Fruit fly (Drosophila melanogaster): ENCODE measurements around the gene jp.

jp gene

DNA sequence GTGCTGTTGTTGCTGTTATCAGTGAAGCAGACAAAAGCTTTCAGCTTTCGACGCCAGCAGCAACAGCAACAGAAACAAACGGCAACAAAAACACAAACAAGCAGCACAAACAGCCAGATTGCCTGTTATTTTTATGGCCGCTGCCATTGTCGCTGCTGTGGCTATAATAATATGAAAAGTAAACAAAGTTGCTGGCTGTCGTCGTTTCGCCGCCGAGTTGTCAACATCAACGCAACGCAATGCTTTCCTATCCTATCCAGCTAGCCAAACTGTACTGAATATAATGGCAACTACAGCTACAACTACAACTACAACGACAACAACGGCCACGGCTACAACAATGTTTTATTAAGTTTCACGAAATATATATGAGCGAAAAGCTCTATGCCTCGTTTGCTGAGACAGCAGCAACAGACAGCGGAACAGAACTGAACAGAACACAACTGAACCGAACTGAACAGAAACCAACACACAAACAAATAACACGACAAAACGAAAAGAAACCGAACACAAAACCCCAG is 4.2 kb upstream of the jp start (continued):
- no peak for TF ChIP-seq ERR (GFP tag; optimal IDR thresholded peaks at IDR 0.05)
- TF ChIP-seq jigr1 (GFP tag; IDR thresholded peaks at IDR 0.05) = no peak
- no peak for TF ChIP-seq CG12744 (GFP tag; optimal IDR thresholded peaks at IDR 0.05)
- no peak for TF ChIP-seq CG15479 (GFP tag; optimal IDR thresholded peaks at IDR 0.05)
- TF ChIP-seq Mes4 (GFP tag; optimal IDR thresholded peaks at IDR 0.05) = peak; percentile 17
- no peak for TF ChIP-seq CG1602 (GFP tag; optimal IDR thresholded peaks at IDR 0.05)
- no peak for TF ChIP-seq en (GFP tag; optimal IDR thresholded peaks at IDR 0.05)
- TF ChIP-seq CG17802 (tag; optimal IDR thresholded peaks at IDR 0.05) = no peak
- peak; percentile 39 for TF ChIP-seq gcm (GFP tag; optimal IDR thresholded peaks at IDR 0.05)
- TF ChIP-seq Adf1 (GFP tag; IDR thresholded peaks at IDR 0.05) = no peak; the same call in none of the 2 replicates
- TF ChIP-seq CG15601 (tag; optimal IDR thresholded peaks at IDR 0.05) = peak; percentile 17
- no peak for TF ChIP-seq stwl (tag; optimal IDR thresholded peaks at IDR 0.05)
- no peak for TF ChIP-seq psq (GFP tag; optimal IDR thresholded peaks at IDR 0.05)
- no peak for TF ChIP-seq CG2875 (GFP tag; optimal IDR thresholded peaks at IDR 0.05)
- TF ChIP-seq kni (GFP tag; optimal IDR thresholded peaks at IDR 0.05) = peak; percentile 50
- TF ChIP-seq tgo (GFP tag; IDR thresholded peaks at IDR 0.05) = no peak
- no peak for TF ChIP-seq Optix (GFP tag; IDR thresholded peaks at IDR 0.05)
- TF ChIP-seq CG11723 (GFP tag; optimal IDR thresholded peaks at IDR 0.05) = peak; percentile 34
- peak; percentile 12 for TF ChIP-seq sqz (GFP tag; optimal IDR thresholded peaks at IDR 0.05)
- peak; percentile 25 for TF ChIP-seq CG13424 (tag; optimal IDR thresholded peaks at IDR 0.05)
- TF ChIP-seq CG10209 (GFP tag; optimal IDR thresholded peaks at IDR 0.05) = peak; percentile 12
- no peak for TF ChIP-seq Hr39 (optimal IDR thresholded peaks at IDR 0.05)
- no peak for TF ChIP-seq CG14667 (GFP tag; IDR thresholded peaks at IDR 0.05)
- TF ChIP-seq Doc2 (GFP tag; IDR thresholded peaks at IDR 0.05) = no peak
- TF ChIP-seq CG1832 (GFP tag; optimal IDR thresholded peaks at IDR 0.05) = no peak
- no peak for TF ChIP-seq bigmax (GFP tag; optimal IDR thresholded peaks at IDR 0.05)
- no peak for TF ChIP-seq Dad (GFP tag; optimal IDR thresholded peaks at IDR 0.05)
- no peak for TF ChIP-seq Dip2 (GFP tag; IDR thresholded peaks at IDR 0.05)
- TF ChIP-seq BEAF-32 (GFP tag; optimal IDR thresholded peaks at IDR 0.05) = no peak
- TF ChIP-seq cad (GFP tag; optimal IDR thresholded peaks at IDR 0.05) = no peak
- no peak for TF ChIP-seq CG11560 (tag; IDR thresholded peaks at IDR 0.05)
- TF ChIP-seq Eip74EF (GFP tag; optimal IDR thresholded peaks at IDR 0.05) = peak in 1 of 2 experiments; percentile 57
- TF ChIP-seq CG8359 (GFP tag; optimal IDR thresholded peaks at IDR 0.05; ENCODE audit: borderline replicate concordance) = no peak
- peak; percentile 54 for TF ChIP-seq CG17359 (tag; optimal IDR thresholded peaks at IDR 0.05)
- TF ChIP-seq aop (GFP tag; IDR thresholded peaks at IDR 0.05) = no peak
- peak; percentile 76 for TF ChIP-seq CG17568 (GFP tag; optimal IDR thresholded peaks at IDR 0.05)
- TF ChIP-seq CG7556 (GFP tag; optimal IDR thresholded peaks at IDR 0.05) = no peak
- TF ChIP-seq cas (GFP tag; IDR thresholded peaks at IDR 0.05) = no peak
- TF ChIP-seq zfh2 (GFP tag; optimal IDR thresholded peaks at IDR 0.05) = no peak
- no peak for TF ChIP-seq Vsx1 (GFP tag; optimal IDR thresholded peaks at IDR 0.05)
- TF ChIP-seq trh (GFP tag; optimal IDR thresholded peaks at IDR 0.05) = no peak
- no peak for TF ChIP-seq lbe (GFP tag; optimal IDR thresholded peaks at IDR 0.05)
- TF ChIP-seq CG13287 (GFP tag; IDR thresholded peaks at IDR 0.05; ENCODE audit: partially characterized antibody) = no peak
- no peak for TF ChIP-seq nmo (GFP tag; optimal IDR thresholded peaks at IDR 0.05)
- no peak for TF ChIP-seq ato (GFP tag; IDR thresholded peaks at IDR 0.05; ENCODE audit: partially characterized antibody)
- no peak for TF ChIP-seq scrt (GFP tag; optimal IDR thresholded peaks at IDR 0.05)
- peak; percentile 19 for TF ChIP-seq CG12104 (GFP tag; optimal IDR thresholded peaks at IDR 0.05)
- TF ChIP-seq CG2120 (GFP tag; optimal IDR thresholded peaks at IDR 0.05) = no peak
- TF ChIP-seq CG9932 (GFP tag; IDR thresholded peaks at IDR 0.05) = no peak
- TF ChIP-seq CG3407 (GFP tag; optimal IDR thresholded peaks at IDR 0.05) = peak; percentile 38
- TF ChIP-seq CG10147 (GFP tag; optimal IDR thresholded peaks at IDR 0.05) = peak; percentile 31

All from whole organism, embryonic.